Worm (Caenorhabditis elegans) whole organism, young adult: ENCODE data around the gene spp-8.

Experiments
- B0019.2 ChIP-seq: fragments of 200-800 bp; sonication (Bioruptor generic); conservative IDR thresholded peaks from 2 replicates; pipeline ENCODE4 v1.3.6; 2022; ENCODE audit warnings: missing genetic modification reagents, missing genetic modification characterization, missing compliant biosample characterization
- B0261.1 ChIP-seq: sonication (generic microtip); optimal IDR thresholded peaks from 2 replicates; lab custom pipeline; 2016; ENCODE audit warnings: mild to moderate bottlenecking, missing genetic modification characterization, moderate library complexity, missing compliant biosample characterization
- F37B4.10 ChIP-seq: fragments of 200-800 bp; sonication (Bioruptor generic); IDR thresholded peaks from 2 replicates; pipeline ENCODE4 v1.3.6; 2022; ENCODE audit warnings: missing genetic modification characterization, missing compliant biosample characterization
- F55B11.4 ChIP-seq: sonication (generic microtip); optimal IDR thresholded peaks from 2 replicates; lab custom pipeline; 2016; ENCODE audit warnings: missing compliant biosample characterization, missing genetic modification characterization, borderline replicate concordance; ENCODE audit not compliant: insufficient read depth
- K11D2.4 ChIP-seq: fragments of 200-800 bp; sonication (Bioruptor generic); IDR thresholded peaks from 2 replicates; pipeline ENCODE4 v1.3.6; 2022; ENCODE audit warnings: missing genetic modification reagents, missing genetic modification characterization, missing compliant biosample characterization
- T26A5.8 ChIP-seq: sonication (generic microtip); optimal IDR thresholded peaks from 2 replicates; lab custom pipeline; 2016; ENCODE audit warnings: missing genetic modification characterization, missing compliant biosample characterization
- Y53F4B.3 ChIP-seq: fragments of 200-800 bp; sonication (Bioruptor generic); IDR thresholded peaks from 2 replicates; pipeline ENCODE4 v1.3.6; 2022; ENCODE audit warnings: missing genetic modification reagents, missing genetic modification characterization, missing compliant biosample characterization
- Y56A3A.18 ChIP-seq: fragments of 200-800 bp; sonication (Bioruptor generic); IDR thresholded peaks from 2 replicates; pipeline ENCODE4 v1.3.6; 2022; ENCODE audit warnings: missing genetic modification reagents, missing genetic modification characterization, missing compliant biosample characterization
- Y67H2A.10 ChIP-seq: fragments of 200-800 bp; sonication (Bioruptor generic); conservative IDR thresholded peaks from 2 replicates; pipeline ENCODE4 v1.3.6; 2022; ENCODE audit warnings: missing genetic modification reagents, missing genetic modification characterization, missing compliant biosample characterization
- Y79H2A.3 ChIP-seq: fragments of 200-800 bp; sonication (Bioruptor generic); conservative IDR thresholded peaks from 2 replicates; pipeline ENCODE4 v1.3.6; 2022; ENCODE audit warnings: missing genetic modification reagents, missing genetic modification characterization, missing compliant biosample characterization
- ama-1 ChIP-seq, 3 experiments: fragments of 150-350 bp in 1 of 3; sonication (generic microtip) in 2 of 3; optimal IDR thresholded peaks; 2 replicates each; lab custom pipeline; 2014 to 2018; ENCODE audit warnings: missing biosample characterization in 2 of 3, missing genetic modification characterization in 2 of 3, missing genetic modification reagents in 2 of 3
- attf-3 ChIP-seq: fragments of 200-800 bp; sonication (Bioruptor generic); conservative IDR thresholded peaks from 2 replicates; pipeline ENCODE4 v1.3.6; 2022; ENCODE audit warnings: missing genetic modification reagents, missing genetic modification characterization, missing compliant biosample characterization
- ceh-100 ChIP-seq: fragments of 200-800 bp; sonication (Bioruptor generic); IDR thresholded peaks from 2 replicates; pipeline ENCODE4 v1.3.6; 2022; ENCODE audit warnings: missing genetic modification reagents, missing genetic modification characterization, missing compliant biosample characterization
- ceh-27 ChIP-seq: fragments of 200-800 bp; sonication (Bioruptor generic); optimal IDR thresholded peaks from 2 replicates; lab custom pipeline; 2018; ENCODE audit warnings: mild to moderate bottlenecking, missing genetic modification characterization, moderate library complexity, missing compliant biosample characterization
- ceh-58 ChIP-seq: fragments of 200-800 bp; sonication (Bioruptor generic); IDR thresholded peaks from 2 replicates; pipeline ENCODE4 v1.3.6; 2022; ENCODE audit warnings: missing genetic modification characterization, missing compliant biosample characterization
- ceh-79 ChIP-seq: sonication (generic microtip); optimal IDR thresholded peaks from 2 replicates; lab custom pipeline; 2017; ENCODE audit warnings: mild to moderate bottlenecking, missing genetic modification characterization, missing compliant biosample characterization
- ceh-91 ChIP-seq: fragments of 200-800 bp; sonication (Bioruptor generic); IDR thresholded peaks from 2 replicates; pipeline ENCODE4 v1.3.6; 2022; ENCODE audit warnings: missing genetic modification reagents, missing genetic modification characterization, missing compliant biosample characterization
- dox-1 ChIP-seq: fragments of 200-800 bp; sonication (Bioruptor generic); IDR thresholded peaks from 2 replicates; pipeline ENCODE4 v1.3.6; 2022; ENCODE audit warnings: missing genetic modification reagents, missing genetic modification characterization, missing compliant biosample characterization
- dpff-1 ChIP-seq: sonication (generic microtip); optimal IDR thresholded peaks from 2 replicates; lab custom pipeline; 2017; ENCODE audit warnings: mild to moderate bottlenecking, missing genetic modification characterization, missing compliant biosample characterization
- dpl-1 ChIP-seq: fragments of 150-350 bp; optimal IDR thresholded peaks from 2 replicates; lab custom pipeline; 2014; ENCODE audit warnings: missing biosample characterization, missing genetic modification reagents, missing genetic modification characterization
- ets-4 ChIP-seq: fragments of 200-800 bp; sonication (Bioruptor generic); optimal IDR thresholded peaks from 2 replicates; lab custom pipeline; 2018; ENCODE audit warnings: mild to moderate bottlenecking, missing genetic modification characterization, missing compliant biosample characterization
- fkh-3 ChIP-seq: sonication (generic microtip); optimal IDR thresholded peaks from 2 replicates; lab custom pipeline; 2016; ENCODE audit warnings: mild to moderate bottlenecking, missing genetic modification characterization, missing compliant biosample characterization
- gei-17 ChIP-seq: fragments of 200-800 bp; sonication (Bioruptor generic); optimal IDR thresholded peaks from 2 replicates; lab custom pipeline; 2018; ENCODE audit warnings: mild to moderate bottlenecking, missing genetic modification characterization, missing compliant biosample characterization
- hlh-12 ChIP-seq: sonication (generic microtip); optimal IDR thresholded peaks from 2 replicates; lab custom pipeline; 2016; ENCODE audit warnings: missing genetic modification characterization, missing compliant biosample characterization
- hlh-26 ChIP-seq: fragments of 200-800 bp; sonication (Bioruptor generic); conservative IDR thresholded peaks from 2 replicates; pipeline ENCODE4 v1.3.6; 2022; ENCODE audit warnings: missing genetic modification reagents, missing genetic modification characterization, missing compliant biosample characterization
- hmg-1.2 ChIP-seq: fragments of 200-800 bp; sonication (Bioruptor generic); IDR thresholded peaks from 2 replicates; pipeline ENCODE4 v1.3.6; 2022; ENCODE audit warnings: missing genetic modification reagents, missing genetic modification characterization, missing compliant biosample characterization
- hmg-20 ChIP-seq: fragments of 200-800 bp; sonication (Bioruptor generic); IDR thresholded peaks from 2 replicates; pipeline ENCODE4 v1.3.6; 2022; ENCODE audit warnings: missing genetic modification reagents, missing genetic modification characterization, missing compliant biosample characterization
- lin-40 ChIP-seq: sonication (generic microtip); optimal IDR thresholded peaks from 2 replicates; lab custom pipeline; 2016; ENCODE audit warnings: missing genetic modification characterization, mild to moderate bottlenecking, missing compliant biosample characterization, missing genotype, missing genetic modification reagents
- lin-54 ChIP-seq: fragments of 200-800 bp; sonication (Bioruptor generic); optimal IDR thresholded peaks from 2 replicates; lab custom pipeline; 2018; ENCODE audit warnings: mild to moderate bottlenecking, missing genetic modification characterization, missing compliant biosample characterization
- lsl-1 ChIP-seq: fragments of 200-800 bp; sonication (Bioruptor generic); optimal IDR thresholded peaks from 2 replicates; lab custom pipeline; 2018; ENCODE audit warnings: mild to moderate bottlenecking, missing genetic modification characterization, moderate library complexity, missing compliant biosample characterization
- madf-10 ChIP-seq: sonication (generic microtip); optimal IDR thresholded peaks from 2 replicates; lab custom pipeline; 2016; ENCODE audit warnings: mild to moderate bottlenecking, missing genetic modification characterization, missing compliant biosample characterization
- madf-3 ChIP-seq: fragments of 200-800 bp; sonication (Bioruptor generic); IDR thresholded peaks from 2 replicates; pipeline ENCODE4 v1.3.6; 2022; ENCODE audit warnings: missing genetic modification reagents, missing genetic modification characterization, missing compliant biosample characterization
- mel-28 ChIP-seq: sonication (generic microtip); optimal IDR thresholded peaks from 2 replicates; lab custom pipeline; 2016; ENCODE audit warnings: borderline replicate concordance, mild to moderate bottlenecking, missing genetic modification characterization, missing compliant biosample characterization
- mxl-1 ChIP-seq: sonication (generic microtip); optimal IDR thresholded peaks from 2 replicates; lab custom pipeline; 2016; ENCODE audit warnings: missing genetic modification characterization, missing compliant biosample characterization
- pha-4 ChIP-seq: fragments of 150-350 bp; sonication (generic microtip); optimal IDR thresholded peaks from 2 replicates; lab custom pipeline; 2014; ENCODE audit warnings: missing biosample characterization, missing genetic modification reagents, missing genetic modification characterization
- rec-8 ChIP-seq, 2 experiments: sonication (generic microtip); optimal IDR thresholded peaks; 2 replicates each; lab custom pipeline; 2016; ENCODE audit warnings: mild to moderate bottlenecking in 2 of 2, missing genetic modification characterization in 2 of 2, missing genetic modification reagents in 2 of 2, missing genotype in 2 of 2, missing biosample characterization in 1 of 2, missing compliant biosample characterization in 1 of 2, moderate library complexity in 1 of 2
- repo-1 ChIP-seq: sonication (generic microtip); optimal IDR thresholded peaks from 2 replicates; lab custom pipeline; 2017; ENCODE audit warnings: mild to moderate bottlenecking, missing genetic modification characterization, missing compliant biosample characterization
- rpc-1 ChIP-seq, 2 experiments: fragments of 150-350 bp in 1 of 2; sonication (generic microtip) in 1 of 2; optimal IDR thresholded peaks; 2 replicates each; lab custom pipeline; 2014 to 2018; ENCODE audit warnings: missing biosample characterization in 1 of 2, missing genetic modification characterization in 1 of 2, missing genetic modification reagents in 1 of 2, missing genotype in 1 of 2
- snpc-1.1 ChIP-seq: sonication (generic microtip); optimal IDR thresholded peaks from 2 replicates; lab custom pipeline; 2017; ENCODE audit warnings: missing genetic modification characterization, mild to moderate bottlenecking, missing compliant biosample characterization, antibody characterized with exemption, moderate library complexity, missing genotype, missing genetic modification reagents; ENCODE audit not compliant: insufficient read depth
- snpc-1.3 ChIP-seq: sonication (generic microtip); optimal IDR thresholded peaks from 2 replicates; lab custom pipeline; 2017; ENCODE audit warnings: missing genetic modification characterization, mild to moderate bottlenecking, missing compliant biosample characterization, antibody characterized with exemption, moderate library complexity, missing genotype, missing genetic modification reagents; ENCODE audit not compliant: insufficient read depth
- snpc-3.4 ChIP-seq: sonication (generic microtip); optimal IDR thresholded peaks from 2 replicates; lab custom pipeline; 2017; ENCODE audit warnings: missing genetic modification characterization, mild to moderate bottlenecking, missing compliant biosample characterization, antibody characterized with exemption, moderate library complexity, missing genotype, missing genetic modification reagents
- snpc-4 ChIP-seq, 5 experiments: fragments of 150-350 bp in 1 of 5; sonication (generic microtip) in 4 of 5; optimal IDR thresholded peaks; 2 replicates each; lab custom pipeline; 2014 to 2018; ENCODE audit warnings: missing genetic modification characterization in 5 of 5, missing biosample characterization in 3 of 5, antibody characterized with exemption in 2 of 5, mild to moderate bottlenecking in 2 of 5, missing compliant biosample characterization in 2 of 5, missing genotype in 2 of 5, moderate library complexity in 2 of 5, missing genetic modification reagents in 1 of 5
- xnd-1 ChIP-seq: sonication (generic microtip); optimal IDR thresholded peaks from 2 replicates; lab custom pipeline; 2016; ENCODE audit warnings: missing genotype, missing genetic modification reagents, missing genetic modification characterization, missing compliant biosample characterization
- ztf-25 ChIP-seq: fragments of 200-800 bp; sonication (Bioruptor generic); IDR thresholded peaks from 2 replicates; pipeline ENCODE4 v1.3.6; 2022; ENCODE audit warnings: missing genetic modification reagents, missing genetic modification characterization, missing compliant biosample characterization

spp-8 gene

ce11 chrIV:8530042-8531027 lies 48.9 kb downstream of the spp-8 start (continued):
- TF ChIP-seq hmg-20 (GFP tag; lab: Robert Waterston, UW) (no peak), hlh-12 (tag; lab: Kevin White, UChicago) (no peak), fkh-3 (no peak), Y67H2A.10 (no peak), lin-40 (tag; lab: Kevin White, UChicago) (peak; percentile 87), lsl-1 (GFP tag; lab: Kevin White, UChicago) (no peak), Y56A3A.18 (no peak), snpc-1.1 (tag; lab: Kevin White, UChicago) (no peak), dox-1 (GFP tag; lab: Robert Waterston, UW) (peak; percentile 66), snpc-3.4 (tag; lab: Kevin White, UChicago) (no peak), pha-4 (tag; lab: Kevin White, UChicago) (no peak), snpc-4 (GFP tag; optimal IDR thresholded peaks at IDR 0.05; lab: Kevin White, UChicago) (no peak), snpc-4 (tag; optimal IDR thresholded peaks at IDR 0.05; lab: Kevin White, UChicago) (no peak), snpc-1.3 (no peak), T26A5.8 (tag; lab: Kevin White, UChicago) (no peak), ceh-58 (GFP tag; lab: Robert Waterston, UW) (no peak), F37B4.10 (GFP tag; lab: Robert Waterston, UW) (no peak), ceh-91 (GFP tag; lab: Robert Waterston, UW) (no peak), rec-8 (tag; optimal IDR thresholded peaks at IDR 0.05; lab: Kevin White, UChicago) (no peak), ama-1 (optimal IDR thresholded peaks at IDR 0.05; lab: Kevin White, UChicago) (no peak), ama-1 (GFP tag; optimal IDR thresholded peaks at IDR 0.05; lab: Kevin White, UChicago) (no peak), K11D2.4 (GFP tag; lab: Robert Waterston, UW) (no peak), F55B11.4 (no peak), hmg-1.2 (GFP tag; lab: Robert Waterston, UW) (peak; percentile 62), B0019.2 (GFP tag; lab: Robert Waterston, UW) (no peak), ets-4 (GFP tag; lab: Kevin White, UChicago) (peak; percentile 72), hlh-26 (GFP tag; lab: Robert Waterston, UW) (no peak), mxl-1 (tag; lab: Kevin White, UChicago) (no peak), dpl-1 (no peak), madf-10 (peak; percentile 73), ceh-27 (no peak), ceh-79 (no peak), xnd-1 (tag; lab: Kevin White, UChicago) (no peak), mel-28 (tag; lab: Kevin White, UChicago) (no peak), gei-17 (no peak), dpff-1 (tag; lab: Kevin White, UChicago) (no peak), Y53F4B.3 (GFP tag; lab: Robert Waterston, UW) (no peak), attf-3 (no peak), rpc-1 (optimal IDR thresholded peaks at IDR 0.05; lab: Kevin White, UChicago) (no peak), rpc-1 (tag; optimal IDR thresholded peaks at IDR 0.05; lab: Kevin White, UChicago) (no peak), B0261.1 (no peak), lin-54 (GFP tag; lab: Kevin White, UChicago) (peak; percentile 5), repo-1 (no peak), Y79H2A.3 (GFP tag; lab: Robert Waterston, UW) (no peak), ztf-25 (GFP tag; lab: Robert Waterston, UW) (no peak), ceh-100 (GFP tag; lab: Robert Waterston, UW) (no peak), madf-3 (GFP tag; lab: Robert Waterston, UW) (no peak)
